Fruit fly (Drosophila melanogaster) whole organism, embryonic: Measurements from ENCODE around the gene Pi3K68D.

Source experiments
- Atf3 ChIP-seq: fragments of 200-800 bp; sonication (Bioruptor generic); optimal IDR thresholded peaks from 3 replicates; lab custom pipeline; 2016; ENCODE audit warnings: missing biosample characterization, missing genetic modification characterization
- Awh ChIP-seq: fragments of 200-800 bp; sonication (Bioruptor generic); IDR thresholded peaks from 2 replicates; pipeline ENCODE4, ENCODE4 v1.3.6; 2022; ENCODE audit warnings: missing biosample characterization, missing genetic modification characterization
- CG10274 ChIP-seq: fragments of 200-800 bp; sonication (Bioruptor generic); optimal IDR thresholded peaks from 3 replicates; lab custom pipeline; 2017; ENCODE audit warnings: missing biosample characterization, mild to moderate bottlenecking, missing genetic modification characterization
- CG10321 ChIP-seq: fragments of 200-800 bp; sonication (Bioruptor generic); IDR thresholded peaks from 2 replicates; pipeline ENCODE4 v1.3.6; 2022; ENCODE audit warnings: missing biosample characterization, missing genetic modification characterization
- CG10366 ChIP-seq: fragments of 200-800 bp; sonication (Bioruptor generic); IDR thresholded peaks from 2 replicates; pipeline ENCODE4 v1.3.6; 2022; ENCODE audit warnings: missing biosample characterization, missing genetic modification characterization
- CG12299 ChIP-seq: fragments of 200-800 bp; sonication (Bioruptor generic); optimal IDR thresholded peaks from 2 replicates; lab custom pipeline; 2018; ENCODE audit warnings: missing biosample characterization, mild to moderate bottlenecking, missing genetic modification characterization
- CG13624 ChIP-seq: fragments of 200-800 bp; sonication (Bioruptor generic); optimal IDR thresholded peaks from 2 replicates; lab custom pipeline; 2016; ENCODE audit warnings: missing biosample characterization, missing genetic modification characterization
- CG1602 ChIP-seq: fragments of 200-800 bp; sonication (Bioruptor generic); optimal IDR thresholded peaks from 3 replicates; lab custom pipeline; 2016; ENCODE audit warnings: missing biosample characterization, missing genetic modification characterization
- CG17385 ChIP-seq: fragments of 200-800 bp; sonication (Bioruptor generic); optimal IDR thresholded peaks from 3 replicates; lab custom pipeline; 2018; ENCODE audit warnings: missing biosample characterization, mild to moderate bottlenecking, missing genetic modification characterization
- CG1832 ChIP-seq: fragments of 200-800 bp; sonication (Bioruptor generic); optimal IDR thresholded peaks from 2 replicates; lab custom pipeline; 2017; ENCODE audit warnings: missing biosample characterization, mild to moderate bottlenecking, missing genetic modification characterization, inconsistent platforms
- CG2712 ChIP-seq: fragments of 200-800 bp; optimal IDR thresholded peaks from 3 replicates; lab custom pipeline; 2019; ENCODE audit warnings: missing biosample characterization, mild to moderate bottlenecking, missing genetic modification characterization, moderate library complexity
- CG6813 ChIP-seq: fragments of 200-800 bp; sonication (Bioruptor generic); optimal IDR thresholded peaks from 2 replicates; lab custom pipeline; 2017; ENCODE audit warnings: missing biosample characterization, missing genetic modification characterization, mild to moderate bottlenecking, moderate library complexity, missing genetic modification reagents
- CG7786 ChIP-seq: fragments of 200-800 bp; sonication (Bioruptor generic); optimal IDR thresholded peaks from 2 replicates; lab custom pipeline; 2016; ENCODE audit warnings: missing biosample characterization, missing genetic modification characterization
- CG9727 ChIP-seq: fragments of 200-800 bp; sonication (Bioruptor generic); optimal IDR thresholded peaks from 3 replicates; lab custom pipeline; 2017; ENCODE audit warnings: missing biosample characterization, mild to moderate bottlenecking, missing genetic modification characterization
- Camta ChIP-seq: fragments of 200-800 bp; sonication (Bioruptor generic); optimal IDR thresholded peaks from 2 replicates; lab custom pipeline; 2016; ENCODE audit warnings: missing biosample characterization, missing genetic modification characterization
- CoRest ChIP-seq: fragments of 200-800 bp; sonication (Bioruptor generic); optimal IDR thresholded peaks from 3 replicates; lab custom pipeline; 2018; ENCODE audit warnings: missing biosample characterization, mild to moderate bottlenecking, missing genetic modification characterization, moderate library complexity
- Dad ChIP-seq: fragments of 200-800 bp; sonication (Bioruptor generic); optimal IDR thresholded peaks from 3 replicates; lab custom pipeline; 2016; ENCODE audit warnings: missing biosample characterization, missing genetic modification characterization
- Deaf1 ChIP-seq: fragments of 200-800 bp; optimal IDR thresholded peaks from 3 replicates; lab custom pipeline; 2019; ENCODE audit warnings: missing biosample characterization, mild to moderate bottlenecking, missing genetic modification characterization, moderate library complexity
- Dek ChIP-seq: fragments of 200-800 bp; sonication (Bioruptor generic); optimal IDR thresholded peaks from 3 replicates; lab custom pipeline; 2019; ENCODE audit warnings: missing biosample characterization, mild to moderate bottlenecking, missing genetic modification characterization, moderate library complexity
- Dfd ChIP-seq, 2 experiments: fragments of >200 bp; optimal IDR thresholded peaks; 2 replicates each; lab custom pipeline; 2017; ENCODE audit warnings: missing biosample characterization in 2 of 2, missing genetic modification characterization in 2 of 2
- Hey ChIP-seq: fragments of 200-800 bp; sonication (Bioruptor generic); optimal IDR thresholded peaks from 3 replicates; lab custom pipeline; 2018; ENCODE audit warnings: missing biosample characterization, mild to moderate bottlenecking, missing genetic modification characterization
- HmgD ChIP-seq: fragments of 200-800 bp; sonication (Bioruptor generic); optimal IDR thresholded peaks from 3 replicates; lab custom pipeline; 2016; ENCODE audit warnings: missing biosample characterization, missing genetic modification characterization
- HmgZ ChIP-seq: fragments of 200-800 bp; sonication (Bioruptor generic); optimal IDR thresholded peaks from 2 replicates; lab custom pipeline; 2018; ENCODE audit warnings: missing biosample characterization, mild to moderate bottlenecking, missing genetic modification characterization
- Lpt ChIP-seq: fragments of >200 bp; optimal IDR thresholded peaks from 2 replicates; lab custom pipeline; 2018; ENCODE audit warnings: missing biosample characterization, missing genetic modification characterization
- NFAT ChIP-seq: fragments of 200-800 bp; sonication (Bioruptor generic); IDR thresholded peaks from 2 replicates; pipeline ENCODE4 v1.3.6; 2022; ENCODE audit warnings: missing biosample characterization, missing genetic modification characterization
- Rx ChIP-seq: fragments of 200-800 bp; sonication (Bioruptor generic); IDR thresholded peaks from 2 replicates; pipeline ENCODE4 v1.3.6; 2022; ENCODE audit warnings: missing biosample characterization, missing genetic modification characterization
- Vsx1 ChIP-seq: fragments of 200-800 bp; sonication (Bioruptor generic); optimal IDR thresholded peaks from 2 replicates; lab custom pipeline; 2017; ENCODE audit warnings: missing biosample characterization, mild to moderate bottlenecking, missing genetic modification characterization, missing genetic modification reagents
- YL-1 ChIP-seq: fragments of 200-800 bp; sonication (Bioruptor generic); optimal IDR thresholded peaks from 3 replicates; lab custom pipeline; 2017; ENCODE audit warnings: missing biosample characterization, mild to moderate bottlenecking, missing genetic modification characterization
- ab ChIP-seq: fragments of 200-800 bp; sonication (Bioruptor generic); optimal IDR thresholded peaks from 2 replicates; lab custom pipeline; 2016; ENCODE audit warnings: missing biosample characterization, missing genetic modification characterization
- aop ChIP-seq: fragments of 200-800 bp; sonication (Bioruptor generic); IDR thresholded peaks from 2 replicates; pipeline ENCODE4 v1.3.6; 2022; ENCODE audit warnings: missing biosample characterization, missing genetic modification characterization
- ato ChIP-seq: fragments of 200-800 bp; sonication (Bioruptor generic); IDR thresholded peaks from 2 replicates; pipeline ENCODE4 v1.3.6; 2022; ENCODE audit warnings: missing biosample characterization, missing genetic modification characterization; ENCODE audit not compliant: partially characterized antibody
- cato ChIP-seq: fragments of 200-800 bp; sonication (Bioruptor generic); optimal IDR thresholded peaks from 2 replicates; lab custom pipeline; 2016; ENCODE audit warnings: missing biosample characterization, missing genetic modification characterization, borderline replicate concordance
- chm ChIP-seq: fragments of 200-800 bp; sonication (Bioruptor generic); IDR thresholded peaks from 2 replicates; pipeline ENCODE4 v1.3.6; 2022; ENCODE audit warnings: missing biosample characterization, missing genetic modification characterization
- crc ChIP-seq: fragments of 200-800 bp; sonication (Bioruptor generic); optimal IDR thresholded peaks from 2 replicates; lab custom pipeline; 2016; ENCODE audit warnings: missing biosample characterization, missing genetic modification characterization
- dysf ChIP-seq: fragments of 200-800 bp; sonication (Bioruptor generic); IDR thresholded peaks from 3 replicates; pipeline ENCODE4 v1.3.6; 2022; ENCODE audit warnings: missing biosample characterization, missing genetic modification characterization
- fru ChIP-seq: fragments of >200 bp; optimal IDR thresholded peaks from 2 replicates; lab custom pipeline; 2017
- ftz-f1 ChIP-seq: fragments of 200-800 bp; sonication (Bioruptor generic); optimal IDR thresholded peaks from 2 replicates; lab custom pipeline; 2016; ENCODE audit warnings: missing biosample characterization, missing genetic modification characterization
- gem ChIP-seq: fragments of 200-800 bp; sonication (Bioruptor generic); optimal IDR thresholded peaks from 2 replicates; lab custom pipeline; 2019; ENCODE audit warnings: missing biosample characterization, mild to moderate bottlenecking, missing genetic modification characterization, moderate library complexity
- gsb-n ChIP-seq: fragments of 200-800 bp; sonication (Bioruptor generic); optimal IDR thresholded peaks from 3 replicates; lab custom pipeline; 2018; ENCODE audit warnings: missing biosample characterization, mild to moderate bottlenecking, missing genetic modification characterization
- hth ChIP-seq: fragments of >200 bp; optimal IDR thresholded peaks from 2 replicates; lab custom pipeline; 2017; ENCODE audit warnings: inconsistent platforms
- jigr1 ChIP-seq: fragments of 200-800 bp; sonication (Bioruptor generic); IDR thresholded peaks from 3 replicates; pipeline ENCODE4 v1.3.6; 2022; ENCODE audit warnings: missing biosample characterization, missing genetic modification characterization
- klu ChIP-seq: fragments of 200-800 bp; sonication (Bioruptor generic); IDR thresholded peaks from 2 replicates; pipeline ENCODE4 v1.3.6; 2022; ENCODE audit warnings: missing biosample characterization, missing genetic modification characterization
- lab ChIP-seq: fragments of 200-800 bp; sonication (Bioruptor generic); optimal IDR thresholded peaks from 3 replicates; lab custom pipeline; 2017; ENCODE audit warnings: missing biosample characterization, missing genetic modification characterization, mild to moderate bottlenecking, moderate library complexity, missing genetic modification reagents
- lilli ChIP-seq: fragments of 200-800 bp; sonication (Bioruptor generic); optimal IDR thresholded peaks from 3 replicates; lab custom pipeline; 2016; ENCODE audit warnings: missing biosample characterization, missing genetic modification characterization
- phol ChIP-seq: fragments of 200-800 bp; sonication (Bioruptor generic); optimal IDR thresholded peaks from 3 replicates; lab custom pipeline; 2018; ENCODE audit warnings: missing biosample characterization, mild to moderate bottlenecking, missing genetic modification characterization, moderate library complexity
- prd ChIP-seq, 3 experiments: fragments of >200 bp in 2 of 3; fragments of 200-800 bp in 1 of 3; sonication (Bioruptor generic) in 1 of 3; optimal IDR thresholded peaks in 2 of 3; IDR thresholded peaks in 1 of 3; 2 replicates in 2 of 3; 3 replicates in 1 of 3; pipeline versions ENCODE4 v1.3.6 to Lab custom; 2017 to 2022; ENCODE audit warnings: missing biosample characterization in 1 of 3, missing genetic modification characterization in 1 of 3
- run ChIP-seq: fragments of 200-800 bp; sonication (Bioruptor generic); optimal IDR thresholded peaks from 3 replicates; lab custom pipeline; 2018; ENCODE audit warnings: missing biosample characterization, mild to moderate bottlenecking, missing genetic modification characterization
- sim ChIP-seq: fragments of 200-800 bp; sonication (Bioruptor generic); IDR thresholded peaks from 2 replicates; pipeline ENCODE4 v1.3.6; 2022; ENCODE audit warnings: missing biosample characterization, missing genetic modification characterization
- vvl ChIP-seq: fragments of 200-800 bp; sonication (Bioruptor generic); IDR thresholded peaks from 2 replicates; pipeline ENCODE4 v1.3.6; 2022; ENCODE audit warnings: missing biosample characterization, missing genetic modification characterization

Gene Pi3K68D

DNA sequence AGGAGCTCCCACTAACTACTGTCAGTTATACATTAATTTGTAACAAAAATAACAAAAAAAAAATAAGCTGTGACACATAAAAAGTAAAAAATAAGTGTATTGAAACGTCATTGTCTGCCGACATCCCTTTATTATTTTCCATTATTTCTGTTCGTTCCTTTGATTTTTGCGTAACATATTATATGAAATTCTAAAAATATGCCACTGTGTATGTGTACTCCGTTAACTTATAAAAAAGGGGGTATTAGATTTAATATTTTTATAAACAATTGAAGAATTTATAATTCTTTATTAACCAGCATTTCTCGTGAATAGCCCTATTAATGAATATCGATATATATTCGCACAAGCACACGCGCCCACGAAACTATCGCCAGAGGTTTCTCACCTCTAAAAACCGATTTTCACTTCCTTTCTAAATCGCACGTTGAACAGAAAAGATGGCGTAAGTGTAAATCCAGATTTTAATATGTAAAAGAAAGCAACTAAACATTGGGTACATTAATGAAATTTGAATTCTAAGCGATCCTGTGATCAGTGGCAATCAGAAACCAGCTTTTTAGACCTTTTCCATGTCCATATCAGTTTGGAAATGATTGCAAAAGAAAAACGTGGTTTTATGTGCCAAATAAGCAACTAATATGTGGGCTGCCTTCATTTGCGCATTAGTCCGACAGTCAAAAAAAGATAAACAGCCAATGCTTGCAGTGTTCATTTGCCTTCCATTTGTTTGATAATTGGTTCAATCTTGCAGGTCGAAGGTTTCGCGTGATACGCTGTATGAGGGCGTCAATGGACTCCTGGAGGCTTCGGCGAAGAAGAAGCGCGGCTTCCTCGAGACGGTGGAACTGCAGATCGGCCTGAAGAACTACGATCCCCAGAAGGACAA is 32.9 kb upstream of the Pi3K68D start, which contains the start of gene RpL10Ab (continued):
- TF ChIP-seq crc (GFP tag; lab: Kevin White, UChicago) (no peak), fru (lab: Kevin White, UChicago) (no peak), lab (GFP tag; lab: Kevin White, UChicago) (peak; percentile 82), lilli (GFP tag; lab: Kevin White, UChicago) (no peak), klu (peak; percentile 61; the same call in 1 of the 2 replicates), CG13624 (GFP tag; lab: Kevin White, UChicago) (peak; percentile 51), CG9727 (peak; percentile 78), Hey (peak; percentile 26), CG2712 (tag; lab: Kevin White, UChicago) (peak; percentile 67), run (tag; lab: Kevin White, UChicago) (no peak), YL-1 (GFP tag; lab: Kevin White, UChicago) (peak; percentile 92), CoRest (tag; lab: Kevin White, UChicago) (peak; percentile 73), Awh (GFP tag; lab: Robert Waterston, UW) (peak; percentile 54; the same call in 1 of the 2 replicates), Camta (peak; percentile 22), Atf3 (GFP tag; lab: Kevin White, UChicago) (peak; percentile 14), Rx (GFP tag; lab: Robert Waterston, UW) (peak; percentile 59), CG10366 (GFP tag; lab: Robert Waterston, UW) (peak; percentile 56), gsb-n (tag; lab: Kevin White, UChicago) (peak; percentile 56), HmgZ (no peak), ab (no peak), hth (lab: Kevin White, UChicago) (no peak), sim (GFP tag; lab: Robert Waterston, UW) (no peak), Dfd (GFP tag; optimal IDR thresholded peaks at IDR 0.05; lab: Kevin White, UChicago) (no peak), ftz-f1 (no peak), Dek (tag; lab: Kevin White, UChicago) (peak; percentile 48), Dad (peak; percentile 50), dysf (GFP tag; lab: Robert Waterston, UW) (peak; percentile 80; the same call in 2 of the 3 replicates), ato (GFP tag; lab: Robert Waterston, UW) (peak; percentile 77), Lpt (GFP tag; lab: Kevin White, UChicago) (no peak), Vsx1 (GFP tag; lab: Kevin White, UChicago) (peak; percentile 80), prd (optimal IDR thresholded peaks at IDR 0.05; lab: Kevin White, UChicago) (no peak), prd (GFP tag; IDR thresholded peaks at IDR 0.05; lab: Robert Waterston, UW) (peak; percentile 78; the same call in 2 of the 3 replicates), phol (tag; lab: Kevin White, UChicago) (peak; percentile 88), vvl (GFP tag; lab: Robert Waterston, UW) (peak; percentile 76), HmgD (GFP tag; lab: Kevin White, UChicago) (no peak), NFAT (peak; percentile 83), CG17385 (GFP tag; lab: Kevin White, UChicago) (peak; percentile 2), Deaf1 (tag; lab: Kevin White, UChicago) (no peak), CG6813 (GFP tag; lab: Kevin White, UChicago) (peak; percentile 49), chm (peak; percentile 87), CG10321 (GFP tag; lab: Robert Waterston, UW) (no peak), CG1602 (GFP tag; lab: Kevin White, UChicago) (peak; percentile 55), cato (peak; percentile 15), jigr1 (GFP tag; lab: Robert Waterston, UW) (no peak; the same call in 1 of the 3 replicates), CG10274 (GFP tag; lab: Kevin White, UChicago) (peak; percentile 32), CG7786 (no peak), gem (peak; percentile 87), CG1832 (GFP tag; lab: Kevin White, UChicago) (no peak), CG12299 (tag; lab: Kevin White, UChicago) (peak; percentile 2), aop (GFP tag; lab: Robert Waterston, UW) (no peak)
